Fruit fly (Drosophila melanogaster) S2 (cell line): Measurements from ENCODE around the gene CG7231.

ENCODE experiments used
- CG8478 ChIP-seq: fragments of >200 bp; optimal IDR thresholded peaks from 2 replicates; lab custom pipeline; 2018
- CTCF ChIP-seq, 2 experiments: fragments of >200 bp; optimal IDR thresholded peaks; 2 replicates each; lab custom pipeline; 2018

dm6 chr2L:7993984-7994854, 10.5 kb downstream of the CG7231 start, which contains the start of gene pes:
- no peak for TF ChIP-seq CG8478
- no peak for TF ChIP-seq CTCF (optimal IDR thresholded peaks at IDR 0.05; lab: Kevin White, UChicago)
